Fruit fly (Drosophila melanogaster): ENCODE results near the gene CG44437.
A peak's percentile ranks its signal among the peaks of the same experiment; 100 is the strongest.

The CG44437 gene

DNA sequence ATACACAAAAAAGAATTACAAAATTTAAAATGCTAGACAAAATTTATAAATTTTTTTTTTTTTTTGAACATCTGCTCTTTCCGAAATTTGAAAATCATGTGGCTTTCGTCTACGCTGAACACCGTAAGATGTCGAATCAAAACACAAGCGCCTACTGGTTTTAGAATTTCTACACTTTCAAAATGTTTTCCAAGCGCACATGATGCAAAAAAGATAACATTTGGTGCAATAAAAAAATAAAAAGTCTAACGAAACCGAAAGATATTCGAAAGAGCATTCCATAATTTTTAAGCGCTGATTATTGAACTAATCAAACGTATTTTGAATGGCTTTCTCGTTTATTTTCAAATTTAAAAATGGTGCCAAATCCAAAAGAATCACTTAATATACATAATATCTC lies at the start of gene CG44437:
Gene CG44437 (minus strand): TSS at position 101 of the 400 bp plus-strand sequence.
- no peak for TF ChIP-seq CG16779 (tag; optimal IDR thresholded peaks at IDR 0.05)
- no peak for TF ChIP-seq Sox14 (GFP tag; optimal IDR thresholded peaks at IDR 0.05)
- no peak for TF ChIP-seq CG10631 (GFP tag; optimal IDR thresholded peaks at IDR 0.05)
- TF ChIP-seq CG11762 (GFP tag; optimal IDR thresholded peaks at IDR 0.05; ENCODE audit: insufficient read depth): no peak
- TF ChIP-seq Met (GFP tag; optimal IDR thresholded peaks at IDR 0.05): no peak
- TF ChIP-seq CG6792 (GFP tag; optimal IDR thresholded peaks at IDR 0.05): no peak
- no peak for TF ChIP-seq eg (GFP tag; IDR thresholded peaks at IDR 0.05)
- TF ChIP-seq salr (GFP tag; optimal IDR thresholded peaks at IDR 0.05): no peak
- no peak for TF ChIP-seq Smox (GFP tag; optimal IDR thresholded peaks at IDR 0.05)
- TF ChIP-seq CG15336 (GFP tag; IDR thresholded peaks at IDR 0.05): no peak
- TF ChIP-seq dsx (GFP tag; optimal IDR thresholded peaks at IDR 0.05; ENCODE audit: poor library complexity, severe bottlenecking): no peak
- no peak for TF ChIP-seq CG34406 (GFP tag; optimal IDR thresholded peaks at IDR 0.05)
- TF ChIP-seq fd59A (GFP tag; optimal IDR thresholded peaks at IDR 0.05): no peak

DNA sequence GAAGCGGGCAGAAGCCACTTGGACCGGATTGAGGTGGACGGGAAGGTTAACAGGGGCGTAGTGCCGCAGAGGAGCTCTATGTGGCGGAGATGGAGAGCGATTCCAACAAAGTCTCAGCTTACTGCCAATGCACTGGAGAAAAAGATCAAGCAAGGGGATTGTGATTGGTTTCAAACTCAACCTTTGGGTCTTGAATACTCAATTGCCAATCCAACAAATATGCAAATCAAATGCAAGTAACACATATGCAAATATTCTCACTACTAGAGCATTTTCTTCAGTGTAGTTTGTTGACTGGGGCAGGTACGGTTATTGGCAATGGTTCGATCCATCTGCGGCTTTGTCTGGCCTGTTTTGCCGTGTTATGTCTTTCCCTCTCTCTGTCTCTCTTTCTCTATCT lies 49.2 kb upstream of the CG44437 start:
- TF ChIP-seq Met (GFP tag; optimal IDR thresholded peaks at IDR 0.05) (peak; percentile 94), eg (GFP tag; IDR thresholded peaks at IDR 0.05) (peak; percentile 94), Sox14 (GFP tag; optimal IDR thresholded peaks at IDR 0.05) (peak; percentile 95), CG15336 (GFP tag; IDR thresholded peaks at IDR 0.05) (peak; percentile 95), CG9139 (GFP tag; optimal IDR thresholded peaks at IDR 0.05) (peak; percentile 88), net (GFP tag; optimal IDR thresholded peaks at IDR 0.05) (peak; percentile 94), Blimp-1 (GFP tag; optimal IDR thresholded peaks at IDR 0.05) (peak; percentile 78), dsx (GFP tag; optimal IDR thresholded peaks at IDR 0.05; ENCODE audit: poor library complexity, severe bottlenecking) (peak; percentile 98), spab (GFP tag; optimal IDR thresholded peaks at IDR 0.05) (peak; percentile 91), Eip93F (GFP tag; optimal IDR thresholded peaks at IDR 0.05) (peak; percentile 67), Hr4 (GFP tag; optimal IDR thresholded peaks at IDR 0.05) (peak; percentile 94), Gug (GFP tag; IDR thresholded peaks at IDR 0.05) (peak; percentile 91), svp (GFP tag) (peak; percentile 96), CG6163 (GFP tag; IDR thresholded peaks at IDR 0.05) (peak; percentile 97), fd59A (GFP tag; optimal IDR thresholded peaks at IDR 0.05) (peak; percentile 91), Sox102F (GFP tag; optimal IDR thresholded peaks at IDR 0.05) (peak; percentile 93), acj6 (GFP tag; optimal IDR thresholded peaks at IDR 0.05) (peak; percentile 96), CG11294 (GFP tag; IDR thresholded peaks at IDR 0.05) (peak; percentile 90), CG11762 (GFP tag; optimal IDR thresholded peaks at IDR 0.05; ENCODE audit: insufficient read depth) (peak; percentile 91), dac (GFP tag; optimal IDR thresholded peaks at IDR 0.05) (peak; percentile 92), Eip75B (GFP tag; optimal IDR thresholded peaks at IDR 0.05) (peak; percentile 96), Ets21C (GFP tag; optimal IDR thresholded peaks at IDR 0.05) (peak; percentile 88), CG32006 (GFP tag; optimal IDR thresholded peaks at IDR 0.05) (peak; percentile 95), CG8119 (GFP tag; IDR thresholded peaks at IDR 0.05) (peak; percentile 94), CG1621 (tag; optimal IDR thresholded peaks at IDR 0.05) (peak; percentile 95), cyc (GFP tag; optimal IDR thresholded peaks at IDR 0.05) (peak; percentile 95), CG34406 (GFP tag; optimal IDR thresholded peaks at IDR 0.05) (peak; percentile 90), CG8319 (GFP tag; optimal IDR thresholded peaks at IDR 0.05) (peak; percentile 90), CG6792 (GFP tag; optimal IDR thresholded peaks at IDR 0.05) (peak; percentile 95), Eip78C (GFP tag) (peak; percentile 98), fkh (GFP tag; optimal IDR thresholded peaks at IDR 0.05) (peak; percentile 29), CG3919 (GFP tag; optimal IDR thresholded peaks at IDR 0.05) (peak; percentile 97), lz (GFP tag; optimal IDR thresholded peaks at IDR 0.05) (peak; percentile 95), CG7368 (GFP tag; optimal IDR thresholded peaks at IDR 0.05) (peak; percentile 97), Lpt (GFP tag; optimal IDR thresholded peaks at IDR 0.05) (peak; percentile 97), Sox15 (GFP tag; optimal IDR thresholded peaks at IDR 0.05) (peak; percentile 92), CG8632 (GFP tag; optimal IDR thresholded peaks at IDR 0.05) (peak; percentile 91), CG10669 (GFP tag; optimal IDR thresholded peaks at IDR 0.05) (peak; percentile 94), CG11902 (GFP tag; optimal IDR thresholded peaks at IDR 0.05) (peak; percentile 93), CG4318 (GFP tag; optimal IDR thresholded peaks at IDR 0.05) (peak; percentile 92), topi (GFP tag; optimal IDR thresholded peaks at IDR 0.05) (peak; percentile 96), esn (GFP tag; optimal IDR thresholded peaks at IDR 0.05) (peak; percentile 94), pdm3 (GFP tag; optimal IDR thresholded peaks at IDR 0.05) (peak; percentile 96), salr (GFP tag; optimal IDR thresholded peaks at IDR 0.05) (peak; percentile 84 to 94), CG10631 (GFP tag; optimal IDR thresholded peaks at IDR 0.05) (peak; percentile 94), ss (GFP tag; optimal IDR thresholded peaks at IDR 0.05) (peak; percentile 91 to 94)

Measured in whole organism, prepupa.